Fruit fly (Drosophila melanogaster): ENCODE results near the gene Ide.

DNA sequence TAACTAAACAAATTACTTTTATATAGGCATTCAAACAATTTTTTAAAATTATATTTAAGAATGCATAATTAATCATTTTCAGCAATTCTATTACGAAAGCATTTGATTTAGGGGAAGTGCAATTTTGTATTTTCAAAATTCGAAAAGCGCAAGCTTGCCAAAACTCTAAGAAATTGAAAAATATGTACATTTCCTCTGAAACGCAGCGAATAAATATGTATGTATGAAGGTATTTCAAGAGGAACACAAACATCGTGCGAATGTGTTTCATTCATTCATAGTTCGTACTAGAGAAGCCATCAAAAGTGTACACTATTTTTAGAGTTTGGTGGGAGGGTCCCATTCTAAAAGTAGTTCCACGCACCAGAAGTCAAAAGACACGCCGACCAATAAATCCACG, 5.7 kb downstream of the Ide start, which contains the start of gene CG13247:
- no peak for TF ChIP-seq CG8301 (tag; optimal IDR thresholded peaks at IDR 0.05)
- no peak for TF ChIP-seq CG12605 (GFP tag; IDR thresholded peaks at IDR 0.05)
- no peak for TF ChIP-seq CG4496 (GFP tag; IDR thresholded peaks at IDR 0.05)
- no peak for TF ChIP-seq fd96Ca (GFP tag; IDR thresholded peaks at IDR 0.05)

All from whole organism, pupa.